Fruit fly (Drosophila melanogaster): Measurements from ENCODE around the gene Tl.

Gene Tl

DNA sequence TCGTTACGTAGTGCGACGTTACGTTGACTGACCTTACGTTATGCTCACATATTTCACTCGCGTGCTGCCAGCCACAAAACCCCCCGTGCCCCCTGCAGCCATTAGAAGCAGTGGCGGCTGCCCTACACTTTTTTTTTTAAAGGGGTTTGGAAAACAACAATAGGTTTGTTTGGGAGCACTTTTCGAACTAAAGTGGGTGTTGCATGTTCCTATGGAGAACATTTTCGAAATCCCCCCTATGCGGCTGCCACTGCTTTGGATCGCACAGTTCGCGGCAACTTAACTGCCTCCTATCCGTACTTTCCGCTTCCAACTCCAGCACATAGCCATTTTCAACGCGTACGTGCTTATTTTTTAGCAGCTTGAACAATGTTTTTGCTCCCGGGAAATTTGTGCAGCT is 54.9 kb downstream of the Tl start (continued):
- no peak for TF ChIP-seq pum (GFP tag; optimal IDR thresholded peaks at IDR 0.05)
- TF ChIP-seq CG4820 (GFP tag; optimal IDR thresholded peaks at IDR 0.05) = no peak
- no peak for TF ChIP-seq sna (GFP tag; IDR thresholded peaks at IDR 0.05; ENCODE audit: partially characterized antibody)
- no peak for TF ChIP-seq cg (GFP tag; optimal IDR thresholded peaks at IDR 0.05)
- TF ChIP-seq lab (GFP tag; optimal IDR thresholded peaks at IDR 0.05) = peak; percentile 50
- peak; percentile 44; the same call in 1 of the 2 replicates for TF ChIP-seq Atf6 (GFP tag; IDR thresholded peaks at IDR 0.05)
- no peak for TF ChIP-seq NC2α (GFP tag; optimal IDR thresholded peaks at IDR 0.05)
- no peak for TF ChIP-seq CG31388 (GFP tag; optimal IDR thresholded peaks at IDR 0.05)
- peak; percentile 60; the same call in 1 of the 3 replicates for TF ChIP-seq ci (GFP tag; IDR thresholded peaks at IDR 0.05)
- TF ChIP-seq CG18262 (tag; optimal IDR thresholded peaks at IDR 0.05) = no peak
- no peak for TF ChIP-seq cad (GFP tag; optimal IDR thresholded peaks at IDR 0.05)
- TF ChIP-seq Max (GFP tag; optimal IDR thresholded peaks at IDR 0.05) = no peak
- peak; percentile 59 for TF ChIP-seq CG9932 (GFP tag; IDR thresholded peaks at IDR 0.05)
- no peak for TF ChIP-seq CG6854 (GFP tag; optimal IDR thresholded peaks at IDR 0.05)
- TF ChIP-seq CG2712 (tag; optimal IDR thresholded peaks at IDR 0.05) = no peak
- TF ChIP-seq Dip3 (GFP tag; optimal IDR thresholded peaks at IDR 0.05) = no peak
- peak; percentile 43 for TF ChIP-seq lilli (GFP tag; optimal IDR thresholded peaks at IDR 0.05)
- peak; percentile 33; the same call in 1 of the 4 replicates for TF ChIP-seq Gug (GFP tag; IDR thresholded peaks at IDR 0.05)
- no peak for TF ChIP-seq eve (GFP tag; optimal IDR thresholded peaks at IDR 0.05)
- no peak for TF ChIP-seq CG3726 (GFP tag; IDR thresholded peaks at IDR 0.05)
- TF ChIP-seq pita (GFP tag; optimal IDR thresholded peaks at IDR 0.05) = no peak
- no peak for TF ChIP-seq Tbp (GFP tag; optimal IDR thresholded peaks at IDR 0.05)
- TF ChIP-seq tna (GFP tag; IDR thresholded peaks at IDR 0.05; ENCODE audit: partially characterized antibody) = no peak
- no peak for TF ChIP-seq Sry-δ (GFP tag; optimal IDR thresholded peaks at IDR 0.05)
- TF ChIP-seq CG15073 (GFP tag; optimal IDR thresholded peaks at IDR 0.05) = no peak
- no peak for TF ChIP-seq NfI (GFP tag; optimal IDR thresholded peaks at IDR 0.05)
- TF ChIP-seq wek (GFP tag; optimal IDR thresholded peaks at IDR 0.05) = no peak
- no peak for TF ChIP-seq yki (optimal IDR thresholded peaks at IDR 0.05)
- no peak for TF ChIP-seq CG7745 (tag; optimal IDR thresholded peaks at IDR 0.05)
- no peak for TF ChIP-seq schlank (tag; optimal IDR thresholded peaks at IDR 0.05)
- TF ChIP-seq YL-1 (GFP tag; optimal IDR thresholded peaks at IDR 0.05) = no peak
- TF ChIP-seq CG11085 (GFP tag; IDR thresholded peaks at IDR 0.05) = no peak
- TF ChIP-seq CG10267 (tag; optimal IDR thresholded peaks at IDR 0.05) = no peak
- no peak for TF ChIP-seq Atf-2 (GFP tag; optimal IDR thresholded peaks at IDR 0.05)
- TF ChIP-seq ash1 (GFP tag; optimal IDR thresholded peaks at IDR 0.05) = no peak
- no peak for TF ChIP-seq maf-S (GFP tag; optimal IDR thresholded peaks at IDR 0.05)
- no peak for TF ChIP-seq CG3995 (GFP tag; optimal IDR thresholded peaks at IDR 0.05)
- no peak for TF ChIP-seq fd3F (GFP tag; optimal IDR thresholded peaks at IDR 0.05)
- TF ChIP-seq CG7839 (tag; optimal IDR thresholded peaks at IDR 0.05) = peak; percentile 24
- TF ChIP-seq tgo (GFP tag; IDR thresholded peaks at IDR 0.05) = peak; percentile 48; the same call in 1 of the 3 replicates
- TF ChIP-seq Dek (tag; optimal IDR thresholded peaks at IDR 0.05) = no peak
- no peak for TF ChIP-seq CG13624 (GFP tag; optimal IDR thresholded peaks at IDR 0.05)
- TF ChIP-seq CG11696 (GFP tag; IDR thresholded peaks at IDR 0.05) = no peak
- TF ChIP-seq slbo (GFP tag; IDR thresholded peaks at IDR 0.05) = peak; percentile 66
- peak; percentile 5; the same call in 1 of the 2 replicates for TF ChIP-seq Ada2b (GFP tag; IDR thresholded peaks at IDR 0.05)
- TF ChIP-seq CG10366 (GFP tag; IDR thresholded peaks at IDR 0.05) = no peak
- no peak for TF ChIP-seq Pdp1 (GFP tag; optimal IDR thresholded peaks at IDR 0.05)
- TF ChIP-seq Med (GFP tag) = peak; percentile 82
- 0 out of 3 replicates have a peak, but pooled peaks have one; percentile 9 for TF ChIP-seq Optix (GFP tag; IDR thresholded peaks at IDR 0.05)
- no peak for TF ChIP-seq tio (GFP tag; optimal IDR thresholded peaks at IDR 0.05)
- no peak for TF ChIP-seq CG11723 (GFP tag; optimal IDR thresholded peaks at IDR 0.05)
- no peak for TF ChIP-seq Dbx (GFP tag; IDR thresholded peaks at IDR 0.05)
- TF ChIP-seq seq (GFP tag; IDR thresholded peaks at IDR 0.05) = no peak
